Worm (Caenorhabditis elegans) whole organism, L3 larva: Measurements from ENCODE around the gene T27E9.2.

Experiments used
- R02D3.7 ChIP-seq: fragments of 150-350 bp; optimal IDR thresholded peaks from 2 replicates; lab custom pipeline; 2014; ENCODE audit warnings: missing biosample characterization, missing genetic modification characterization
- ZK546.5 ChIP-seq: sonication (generic microtip); optimal IDR thresholded peaks from 2 replicates; lab custom pipeline; 2017; ENCODE audit warnings: missing biosample characterization, missing genetic modification characterization
- aly-2 ChIP-seq: fragments of 150-350 bp; optimal IDR thresholded peaks from 2 replicates; lab custom pipeline; 2014; ENCODE audit warnings: missing biosample characterization, missing genetic modification characterization
- ceh-9 ChIP-seq: sonication (generic microtip); optimal IDR thresholded peaks from 2 replicates; lab custom pipeline; 2018; ENCODE audit warnings: missing biosample characterization, missing genetic modification characterization
- egl-27 ChIP-seq: sonication (generic microtip); optimal IDR thresholded peaks from 4 replicates; lab custom pipeline; 2017; ENCODE audit warnings: missing biosample characterization, missing genetic modification reagents, missing genetic modification characterization
- nhr-23 ChIP-seq: fragments of 150-350 bp; optimal IDR thresholded peaks from 2 replicates; lab custom pipeline; 2014; ENCODE audit warnings: missing biosample characterization, missing genetic modification reagents, missing genetic modification characterization
- nhr-25 ChIP-seq: sonication (generic microtip); optimal IDR thresholded peaks from 2 replicates; lab custom pipeline; 2017; ENCODE audit warnings: missing biosample characterization, missing genetic modification characterization
- nhr-77 ChIP-seq: fragments of 150-350 bp; optimal IDR thresholded peaks from 2 replicates; lab custom pipeline; 2014; ENCODE audit warnings: missing biosample characterization, missing genetic modification characterization
- pqm-1 ChIP-seq: fragments of 150-350 bp; optimal IDR thresholded peaks from 2 replicates; lab custom pipeline; 2017; ENCODE audit warnings: missing biosample characterization, missing genetic modification characterization, inconsistent platforms
- skn-1 ChIP-seq: fragments of 150-350 bp; optimal IDR thresholded peaks from 2 replicates; lab custom pipeline; 2014; ENCODE audit warnings: missing biosample characterization, missing genetic modification characterization
- unc-62 ChIP-seq: fragments of 150-350 bp; sonication (generic microtip); optimal IDR thresholded peaks from 4 replicates; lab custom pipeline; 2014; ENCODE audit warnings: missing biosample characterization, missing genetic modification reagents, missing genetic modification characterization

- TF ChIP-seq ceh-9 (tag; lab: Kevin White, UChicago) (no peak), skn-1 (tag; lab: Kevin White, UChicago) (no peak), nhr-23 (no peak), unc-62 (GFP tag; lab: Kevin White, UChicago) (no peak), ZK546.5 (tag; lab: Kevin White, UChicago) (no peak), aly-2 (tag; lab: Kevin White, UChicago) (no peak), pqm-1 (tag; lab: Kevin White, UChicago) (no peak), egl-27 (no peak), nhr-77 (tag; lab: Kevin White, UChicago) (no peak), R02D3.7 (tag; lab: Kevin White, UChicago) (no peak), nhr-25 (tag; lab: Kevin White, UChicago) (no peak)
Measured at ce11 chrIII:13461535-13461934, 849 bp downstream of the T27E9.2 start.
